Fruit fly (Drosophila melanogaster) whole organism, wandering third instar larva: ENCODE data around the gene HP1c.

Experiments used
- Abd-B ChIP-seq: fragments of >200 bp; optimal IDR thresholded peaks from 2 replicates; lab custom pipeline; 2017; ENCODE audit warnings: missing biosample characterization, missing genetic modification characterization
- CG32264 ChIP-seq: fragments of 200-800 bp; sonication (Bioruptor generic); optimal IDR thresholded peaks from 2 replicates; lab custom pipeline; 2016; ENCODE audit warnings: missing biosample characterization, missing genetic modification characterization
- CG9705 ChIP-seq: fragments of 200-800 bp; sonication (Bioruptor generic); optimal IDR thresholded peaks from 2 replicates; lab custom pipeline; 2018; ENCODE audit warnings: missing biosample characterization, mild to moderate bottlenecking, missing genetic modification characterization
- CrebA ChIP-seq: fragments of 200-800 bp; sonication (Bioruptor generic); optimal IDR thresholded peaks from 2 replicates; lab custom pipeline; 2016; ENCODE audit warnings: missing biosample characterization, mild to moderate bottlenecking, missing genetic modification characterization, borderline replicate concordance
- Dfd ChIP-seq: fragments of >200 bp; optimal IDR thresholded peaks from 2 replicates; lab custom pipeline; 2017; ENCODE audit warnings: missing biosample characterization, missing genetic modification characterization
- Dif ChIP-seq: fragments of 200-275, 200-300 bp; sonication (Bioruptor generic); optimal IDR thresholded peaks from 2 replicates; lab custom pipeline; 2018; ENCODE audit warnings: missing biosample characterization, missing genetic modification characterization; ENCODE audit not compliant: partially characterized antibody
- HLH106 ChIP-seq: fragments of 200-800 bp; optimal IDR thresholded peaks from 3 replicates; lab custom pipeline; 2019; ENCODE audit warnings: missing biosample characterization, mild to moderate bottlenecking, missing genetic modification characterization, moderate library complexity
- Hnf4 ChIP-seq: fragments of 200-800 bp; sonication (Bioruptor generic); optimal IDR thresholded peaks from 2 replicates; lab custom pipeline; 2016; ENCODE audit warnings: missing biosample characterization, mild to moderate bottlenecking, missing genetic modification characterization
- Hr78 ChIP-seq: fragments of >200 bp; optimal IDR thresholded peaks from 2 replicates; lab custom pipeline; 2017; ENCODE audit warnings: missing biosample characterization, missing genetic modification characterization
- Hr83 ChIP-seq: fragments of 200-300 bp; sonication (Bioruptor generic); optimal IDR thresholded peaks from 2 replicates; lab custom pipeline; 2016; ENCODE audit warnings: missing biosample characterization, mild to moderate bottlenecking, missing genetic modification characterization, moderate library complexity; ENCODE audit not compliant: poor library complexity, severe bottlenecking
- Jra ChIP-seq: sonication (Bioruptor generic); optimal IDR thresholded peaks from 2 replicates; lab custom pipeline; 2016; ENCODE audit warnings: missing biosample characterization, missing genetic modification characterization
- Mio ChIP-seq: sonication (Bioruptor generic); optimal IDR thresholded peaks from 2 replicates; lab custom pipeline; 2016; ENCODE audit warnings: missing biosample characterization, missing genetic modification characterization
- Myc ChIP-seq: fragments of >200 bp; optimal IDR thresholded peaks from 2 replicates; lab custom pipeline; 2017
- N ChIP-seq: fragments of >200 bp; optimal IDR thresholded peaks from 2 replicates; lab custom pipeline; 2018; ENCODE audit warnings: missing biosample characterization, missing external identifiers, missing genetic modification characterization
- OdsH ChIP-seq: fragments of 200-800 bp; sonication (Bioruptor generic); optimal IDR thresholded peaks from 2 replicates; lab custom pipeline; 2016; ENCODE audit warnings: missing biosample characterization, mild to moderate bottlenecking, missing genetic modification characterization
- Rel ChIP-seq, 2 experiments: fragments of 200-800 bp; sonication (Bioruptor generic) in 1 of 2; optimal IDR thresholded peaks; 2 replicates in 1 of 2; 3 replicates in 1 of 2; lab custom pipeline; 2016 to 2019; ENCODE audit warnings: mild to moderate bottlenecking in 2 of 2, missing biosample characterization in 2 of 2, missing genetic modification characterization in 2 of 2, moderate library complexity in 1 of 2
- Sp1 ChIP-seq: fragments of 200-800 bp; sonication (Bioruptor generic); optimal IDR thresholded peaks from 3 replicates; lab custom pipeline; 2019; ENCODE audit warnings: missing biosample characterization, mild to moderate bottlenecking, missing genetic modification characterization, moderate library complexity
- Vsx2 ChIP-seq: fragments of 200-300, 225-300 bp; sonication (Bioruptor generic); optimal IDR thresholded peaks from 2 replicates; lab custom pipeline; 2018; ENCODE audit warnings: missing biosample characterization, missing genetic modification characterization; ENCODE audit not compliant: partially characterized antibody
- br ChIP-seq: fragments of 200-800 bp; sonication (Bioruptor generic); optimal IDR thresholded peaks from 2 replicates; lab custom pipeline; 2016; ENCODE audit warnings: missing biosample characterization, missing genetic modification characterization
- brk ChIP-seq: fragments of 200-800 bp; sonication (Bioruptor generic); optimal IDR thresholded peaks from 2 replicates; lab custom pipeline; 2016; ENCODE audit warnings: missing biosample characterization, mild to moderate bottlenecking, missing genetic modification characterization
- dl ChIP-seq, 2 experiments: fragments of 175-275, 200-275 bp in 1 of 2; fragments of 200-275 bp in 1 of 2; sonication (Bioruptor generic); optimal IDR thresholded peaks; lab custom pipeline; 2018; ENCODE audit warnings: mild to moderate bottlenecking in 2 of 2, missing biosample characterization in 2 of 2, missing genetic modification characterization in 2 of 2, moderate library complexity in 2 of 2; ENCODE audit not compliant: partially characterized antibody in 2 of 2, insufficient read depth in 1 of 2
- dmrt93B ChIP-seq: fragments of 200-800 bp; sonication (Bioruptor generic); optimal IDR thresholded peaks from 2 replicates; lab custom pipeline; 2018; ENCODE audit warnings: missing biosample characterization, mild to moderate bottlenecking, missing genetic modification characterization
- dsf ChIP-seq: sonication (Bioruptor generic); optimal IDR thresholded peaks from 2 replicates; lab custom pipeline; 2016; ENCODE audit warnings: missing biosample characterization, missing genetic modification characterization, borderline replicate concordance
- ey ChIP-seq: fragments of 200-800 bp; sonication (Bioruptor generic); optimal IDR thresholded peaks from 2 replicates; lab custom pipeline; 2016; ENCODE audit warnings: missing biosample characterization, missing genetic modification characterization
- foxo ChIP-seq, 2 experiments: fragments of 200-800 bp; sonication (Bioruptor generic); optimal IDR thresholded peaks; 2 replicates in 1 of 2; 3 replicates in 1 of 2; lab custom pipeline; 2016 to 2017; ENCODE audit warnings: missing biosample characterization in 2 of 2, missing genetic modification characterization in 2 of 2
- fru ChIP-seq: fragments of 200-800 bp; sonication (Bioruptor generic); optimal IDR thresholded peaks from 3 replicates; lab custom pipeline; 2016; ENCODE audit warnings: missing biosample characterization, mild to moderate bottlenecking, missing genetic modification characterization
- h ChIP-seq: fragments of 200-800 bp; sonication (Bioruptor generic); optimal IDR thresholded peaks from 3 replicates; lab custom pipeline; 2016; ENCODE audit warnings: missing biosample characterization, mild to moderate bottlenecking, missing genetic modification characterization
- jim ChIP-seq: fragments of 175-275, 200-325 bp; sonication (Bioruptor generic); optimal IDR thresholded peaks from 2 replicates; lab custom pipeline; 2016; ENCODE audit warnings: missing biosample characterization, mild to moderate bottlenecking, missing genetic modification characterization
- lola ChIP-seq: fragments of >200 bp; optimal IDR thresholded peaks from 2 replicates; lab custom pipeline; 2017; ENCODE audit warnings: missing biosample characterization, missing genetic modification characterization
- pan ChIP-seq: fragments of >200 bp; optimal IDR thresholded peaks from 2 replicates; lab custom pipeline; 2017
- psq ChIP-seq: fragments of 200-800 bp; sonication (Bioruptor generic); optimal IDR thresholded peaks from 3 replicates; lab custom pipeline; 2017; ENCODE audit warnings: missing biosample characterization, mild to moderate bottlenecking, missing genetic modification characterization, moderate library complexity
- rgr ChIP-seq: fragments of 200-800 bp; sonication (Bioruptor generic); optimal IDR thresholded peaks from 3 replicates; lab custom pipeline; 2016; ENCODE audit warnings: missing biosample characterization, mild to moderate bottlenecking, missing genetic modification characterization
- sage ChIP-seq: fragments of 200-800 bp; sonication (Bioruptor generic); optimal IDR thresholded peaks from 2 replicates; lab custom pipeline; 2016; ENCODE audit warnings: missing biosample characterization, mild to moderate bottlenecking, missing genetic modification characterization
- sv ChIP-seq: fragments of 200-800 bp; sonication (Bioruptor generic); optimal IDR thresholded peaks from 3 replicates; lab custom pipeline; 2016; ENCODE audit warnings: missing biosample characterization, missing genetic modification characterization
- tai ChIP-seq: sonication (Bioruptor generic); optimal IDR thresholded peaks from 2 replicates; lab custom pipeline; 2016; ENCODE audit warnings: missing biosample characterization, missing genetic modification characterization
- usp ChIP-seq: fragments of >200 bp; optimal IDR thresholded peaks from 2 replicates; lab custom pipeline; 2017; ENCODE audit warnings: missing biosample characterization, missing genetic modification characterization
- woc ChIP-seq: sonication (Bioruptor generic); optimal IDR thresholded peaks from 2 replicates; lab custom pipeline; 2016; ENCODE audit warnings: missing biosample characterization, mild to moderate bottlenecking, missing genetic modification characterization

Gene HP1c

DNA sequence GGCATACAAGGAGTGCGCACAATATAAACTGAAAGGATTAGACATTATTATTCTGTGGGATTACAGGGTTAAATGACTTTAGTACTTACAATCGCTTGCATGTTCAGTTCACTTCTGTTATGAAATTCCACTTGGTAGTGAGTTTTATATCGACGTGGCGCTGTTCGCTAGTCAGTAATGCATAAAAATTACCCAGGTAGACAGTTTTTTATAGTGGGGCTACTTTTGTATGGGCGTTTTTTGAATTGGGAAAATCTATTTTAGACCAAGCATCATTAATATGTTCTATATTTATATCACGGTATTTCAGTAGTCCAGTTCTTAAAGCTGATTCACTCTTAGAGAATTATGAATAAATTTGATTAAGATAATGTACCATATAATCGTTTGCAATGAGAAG is 26.2 kb downstream of the HP1c start, which contains the start of gene CG43095:
Gene CG43095 (minus strand): TSS at position 101 of the 400 bp plus-strand sequence.
- TF ChIP-seq brk (GFP tag; lab: Kevin White, UChicago) (no peak), Hr83 (GFP tag; lab: Kevin White, UChicago) (no peak), CrebA (GFP tag; lab: Kevin White, UChicago) (no peak), CG32264 (no peak), usp (no peak), psq (GFP tag; lab: Kevin White, UChicago) (no peak), ey (GFP tag; lab: Kevin White, UChicago) (no peak), Myc (lab: Kevin White, UChicago) (no peak), dl (GFP tag; optimal IDR thresholded peaks at IDR 0.05; lab: Kevin White, UChicago; ENCODE audit: insufficient read depth in 1 of 2, partially characterized antibody in 2 of 2) (no peak), rgr (GFP tag; lab: Kevin White, UChicago) (no peak), h (GFP tag; lab: Kevin White, UChicago) (no peak), Hnf4 (GFP tag; lab: Kevin White, UChicago) (no peak), woc (no peak), Jra (GFP tag; lab: Kevin White, UChicago) (no peak), N (no peak), foxo (GFP tag; optimal IDR thresholded peaks at IDR 0.05; lab: Kevin White, UChicago) (no peak), Mio (GFP tag; lab: Kevin White, UChicago) (no peak), Sp1 (GFP tag; lab: Kevin White, UChicago) (no peak), Hr78 (GFP tag; lab: Kevin White, UChicago) (no peak), br (GFP tag; lab: Kevin White, UChicago) (no peak)

DNA sequence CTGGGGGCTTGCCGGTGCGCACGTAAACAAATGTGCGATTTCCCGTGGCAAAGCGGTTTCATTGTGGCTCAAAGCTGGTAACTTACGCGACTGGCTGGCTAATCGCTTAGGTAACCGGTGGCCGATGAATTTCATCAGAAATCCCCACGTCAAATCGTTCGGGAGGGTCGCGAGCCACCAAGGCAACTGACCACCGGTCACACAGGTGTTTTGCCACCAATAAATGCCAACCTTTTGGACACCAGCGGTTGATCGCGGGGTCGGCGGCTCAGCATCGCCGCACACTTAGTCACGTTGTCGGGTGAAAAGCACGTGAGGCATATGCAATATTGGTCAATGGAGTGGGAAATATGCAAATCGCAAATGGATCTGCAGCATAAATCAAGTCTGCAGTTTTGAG is 31.0 kb downstream of the HP1c start:
- no peak for TF ChIP-seq tai (GFP tag; lab: Kevin White, UChicago)
- no peak for TF ChIP-seq Sp1 (GFP tag; lab: Kevin White, UChicago)
- TF ChIP-seq Vsx2 (GFP tag; lab: Kevin White, UChicago), result no peak
- TF ChIP-seq OdsH (GFP tag; lab: Kevin White, UChicago), result no peak
- TF ChIP-seq Myc (lab: Kevin White, UChicago), result no peak
- no peak for TF ChIP-seq Rel (GFP tag; optimal IDR thresholded peaks at IDR 0.05; lab: Kevin White, UChicago)
- TF ChIP-seq Rel (tag; optimal IDR thresholded peaks at IDR 0.05; lab: Kevin White, UChicago), result no peak
- TF ChIP-seq, all 38 proteins: peak for 0

DNA sequence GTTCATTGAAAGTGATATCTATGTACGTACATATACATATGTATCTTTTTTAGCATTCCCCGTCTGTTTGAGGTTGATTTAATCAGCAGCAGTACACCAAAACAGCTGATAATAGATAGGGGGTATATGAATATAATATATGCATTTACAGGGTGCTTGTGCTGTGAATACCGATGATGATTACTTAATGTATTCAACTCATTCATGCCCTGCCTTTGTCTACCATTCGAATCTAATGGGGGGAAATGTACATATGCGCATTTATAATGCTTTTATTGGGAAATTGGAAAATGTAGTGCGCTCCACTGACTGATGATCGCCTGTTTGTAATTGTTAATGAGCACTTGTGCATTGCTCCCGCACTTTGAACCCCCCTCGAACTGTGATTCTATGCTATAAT is 34.7 kb downstream of the HP1c start:
- TF ChIP-seq Dfd, result no peak
- TF ChIP-seq rgr (GFP tag; lab: Kevin White, UChicago), result no peak
- TF ChIP-seq CrebA (GFP tag; lab: Kevin White, UChicago), result no peak
- TF ChIP-seq dmrt93B (GFP tag; lab: Kevin White, UChicago), result no peak
- no peak for TF ChIP-seq Abd-B (GFP tag; lab: Kevin White, UChicago)
- TF ChIP-seq ey (GFP tag; lab: Kevin White, UChicago), result no peak
- TF ChIP-seq Jra (GFP tag; lab: Kevin White, UChicago), result no peak
- TF ChIP-seq Mio (GFP tag; lab: Kevin White, UChicago), result no peak
- no peak for TF ChIP-seq Hnf4 (GFP tag; lab: Kevin White, UChicago)
- no peak for TF ChIP-seq fru (GFP tag; lab: Kevin White, UChicago)
- no peak for TF ChIP-seq usp
- no peak for TF ChIP-seq N
- no peak for TF ChIP-seq sv (GFP tag; lab: Kevin White, UChicago)
- no peak for TF ChIP-seq foxo (GFP tag; optimal IDR thresholded peaks at IDR 0.05; lab: Kevin White, UChicago)
- TF ChIP-seq tai (GFP tag; lab: Kevin White, UChicago), result no peak
- no peak for TF ChIP-seq Rel (GFP tag; optimal IDR thresholded peaks at IDR 0.05; lab: Kevin White, UChicago)
- TF ChIP-seq Rel (tag; optimal IDR thresholded peaks at IDR 0.05; lab: Kevin White, UChicago), result no peak
- TF ChIP-seq CG9705 (GFP tag; lab: Kevin White, UChicago), result no peak
- TF ChIP-seq brk (GFP tag; lab: Kevin White, UChicago), result no peak
- TF ChIP-seq dsf (GFP tag; lab: Kevin White, UChicago), result no peak
- TF ChIP-seq, all 38 proteins: peak for 0

DNA sequence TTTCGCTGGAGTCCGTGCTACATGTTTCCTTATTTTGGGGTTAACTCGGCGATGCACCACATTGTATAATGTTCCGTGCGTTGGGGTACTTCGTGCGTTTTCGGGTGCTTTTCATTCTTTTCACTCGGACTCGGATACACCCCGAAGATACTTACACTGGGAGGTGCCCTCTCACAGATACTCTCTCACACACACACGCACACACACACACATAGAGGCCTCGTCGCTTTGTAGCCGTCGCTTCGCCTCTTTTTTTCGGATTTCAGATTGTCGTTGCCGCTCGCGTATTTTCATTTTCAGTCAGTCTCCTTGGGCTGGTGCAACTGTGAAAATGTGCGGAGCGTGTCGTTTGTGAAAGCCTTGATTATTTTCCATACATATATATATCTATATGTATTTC is 36.0 kb downstream of the HP1c start:
- TF ChIP-seq dsf (GFP tag; lab: Kevin White, UChicago) (no peak), CG9705 (GFP tag; lab: Kevin White, UChicago) (no peak), Dif (GFP tag; lab: Kevin White, UChicago) (peak; percentile 7), h (GFP tag; lab: Kevin White, UChicago) (peak; percentile 30), sage (GFP tag; lab: Kevin White, UChicago) (peak; percentile 74), rgr (GFP tag; lab: Kevin White, UChicago) (peak; percentile 49), woc (no peak), lola (GFP tag; lab: Kevin White, UChicago) (no peak), dl (GFP tag; optimal IDR thresholded peaks at IDR 0.05; lab: Kevin White, UChicago; ENCODE audit: insufficient read depth in 1 of 2, partially characterized antibody in 2 of 2) (no peak), Sp1 (GFP tag; lab: Kevin White, UChicago) (peak; percentile 46), pan (lab: Kevin White, UChicago) (no peak), sv (GFP tag; lab: Kevin White, UChicago) (no peak), Hr78 (GFP tag; lab: Kevin White, UChicago) (no peak), HLH106 (no peak), jim (GFP tag; lab: Kevin White, UChicago) (no peak), Abd-B (GFP tag; lab: Kevin White, UChicago) (no peak), foxo (GFP tag; optimal IDR thresholded peaks at IDR 0.05; lab: Kevin White, UChicago) (peak in 1 of 2 experiments; percentile 39), brk (GFP tag; lab: Kevin White, UChicago) (no peak), usp (no peak), N (no peak), OdsH (GFP tag; lab: Kevin White, UChicago) (no peak), tai (GFP tag; lab: Kevin White, UChicago) (no peak), Hnf4 (GFP tag; lab: Kevin White, UChicago) (no peak), br (GFP tag; lab: Kevin White, UChicago) (peak; percentile 29), Jra (GFP tag; lab: Kevin White, UChicago) (no peak), fru (GFP tag; lab: Kevin White, UChicago) (no peak), Mio (GFP tag; lab: Kevin White, UChicago) (no peak), Dfd (no peak), CG32264 (no peak), dmrt93B (GFP tag; lab: Kevin White, UChicago) (no peak), Myc (lab: Kevin White, UChicago) (no peak)
